Worm (Caenorhabditis elegans): ENCODE measurements around the gene Y46C8AL.11.

The Y46C8AL.11 gene

DNA sequence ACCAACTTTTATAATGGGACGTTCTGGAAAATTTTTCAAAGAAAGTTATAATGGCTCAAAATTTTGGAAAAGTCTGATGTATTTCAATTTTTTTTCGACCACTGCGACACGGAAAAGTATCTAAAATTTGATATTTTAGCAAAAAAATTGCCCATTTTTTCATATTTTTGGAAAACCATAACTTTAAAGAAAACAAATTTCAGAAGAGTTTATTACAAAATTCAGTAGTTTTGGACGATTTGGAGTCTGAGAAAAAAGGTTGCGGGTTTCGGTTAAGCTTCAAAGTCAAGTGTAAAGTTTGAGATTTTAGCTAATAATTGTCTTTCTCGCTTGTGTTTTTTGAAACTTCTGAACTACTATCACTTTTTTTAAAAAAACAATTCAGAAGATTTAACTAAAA is 45.0 kb downstream of the Y46C8AL.11 start:
- TF ChIP-seq pha-4 (tag; optimal IDR thresholded peaks at IDR 0.05) (no peak), nhr-67 (tag; optimal IDR thresholded peaks at IDR 0.05) (no peak), nhr-28 (tag; optimal IDR thresholded peaks at IDR 0.05) (no peak), fkh-2 (tag; optimal IDR thresholded peaks at IDR 0.05) (no peak)

DNA sequence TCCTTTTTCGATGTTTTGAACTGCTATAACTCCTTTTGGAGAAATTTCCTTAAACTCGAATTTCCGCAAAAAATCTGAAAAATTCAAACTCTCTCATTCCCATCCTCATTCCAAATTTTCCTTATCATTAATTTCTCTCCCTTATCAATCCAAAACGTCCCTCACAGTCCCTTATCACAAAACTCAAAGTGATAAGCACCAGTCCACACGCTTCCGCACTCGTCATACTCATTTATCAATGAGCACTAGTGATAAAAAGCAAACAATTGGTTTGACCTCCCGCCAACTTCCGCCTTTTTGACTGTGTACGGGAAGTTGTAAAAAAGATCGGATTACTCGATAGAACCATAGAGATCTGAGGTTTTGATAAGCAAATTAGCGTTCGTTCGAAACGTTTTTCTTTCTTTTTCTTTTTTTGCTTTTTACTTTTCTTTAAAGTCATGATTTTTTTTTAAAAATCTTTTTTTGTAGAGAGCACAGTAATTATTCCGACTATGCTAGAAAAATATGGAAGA is 45.6 kb downstream of the Y46C8AL.11 start, which contains the start of gene clec-78:
clec-78 (plus strand) TSS at position 465 of the 515 bp plus-strand sequence.
- no peak for TF ChIP-seq nhr-12 (tag; optimal IDR thresholded peaks at IDR 0.05)
- no peak for TF ChIP-seq ceh-9 (tag; optimal IDR thresholded peaks at IDR 0.05)
- peak; percentile 100 for TF ChIP-seq elt-2 (tag; optimal IDR thresholded peaks at IDR 0.05)
- TF ChIP-seq aly-2 (tag; optimal IDR thresholded peaks at IDR 0.05): no peak
- TF ChIP-seq jun-1 (tag; optimal IDR thresholded peaks at IDR 0.05): peak; percentile 99
- peak; percentile 60 for TF ChIP-seq fos-1 (tag; optimal IDR thresholded peaks at IDR 0.05)
- TF ChIP-seq ZK546.5 (tag; optimal IDR thresholded peaks at IDR 0.05): no peak
- no peak for TF ChIP-seq lsy-12 (tag; optimal IDR thresholded peaks at IDR 0.05)
- TF ChIP-seq ceh-16 (tag; optimal IDR thresholded peaks at IDR 0.05): no peak
- no peak for TF ChIP-seq unc-62 (GFP tag; optimal IDR thresholded peaks at IDR 0.05)
- no peak for TF ChIP-seq sea-2 (GFP tag; optimal IDR thresholded peaks at IDR 0.05)
- TF ChIP-seq pqm-1 (tag; optimal IDR thresholded peaks at IDR 0.05): peak; percentile 98
- TF ChIP-seq pha-4 (tag; optimal IDR thresholded peaks at IDR 0.05): peak; percentile 55

DNA sequence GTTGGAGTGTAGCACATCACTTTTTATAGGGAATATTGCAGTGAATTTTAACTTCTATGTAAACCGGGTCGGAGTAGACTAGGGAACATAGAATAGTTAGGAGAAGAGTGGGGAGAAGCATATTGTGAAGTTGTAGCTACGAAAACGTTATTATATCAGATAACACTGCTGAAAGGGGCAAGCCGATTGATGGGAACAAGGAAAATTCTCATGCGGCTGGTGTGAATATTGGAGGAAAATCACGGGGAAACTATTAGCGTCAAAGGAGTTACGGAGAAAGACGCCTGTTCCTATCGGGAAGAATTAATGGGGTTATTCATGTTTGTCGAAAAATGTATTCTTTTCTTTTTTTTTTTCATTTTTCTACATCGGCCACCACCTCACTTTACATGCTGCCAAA is 50.2 kb downstream of the Y46C8AL.11 start, which contains the start of gene F47C12.6:
F47C12.6 (minus strand) TSS at position 101 of the 400 bp plus-strand sequence.
- TF ChIP-seq elt-2 (tag; optimal IDR thresholded peaks at IDR 0.05) (no peak), mdl-1 (tag; optimal IDR thresholded peaks at IDR 0.05) (no peak), skn-1 (tag; optimal IDR thresholded peaks at IDR 0.05) (no peak), lin-15B (tag; optimal IDR thresholded peaks at IDR 0.05) (no peak), nhr-76 (tag; optimal IDR thresholded peaks at IDR 0.05) (no peak), sea-2 (GFP tag; optimal IDR thresholded peaks at IDR 0.05) (no peak), nhr-28 (tag; optimal IDR thresholded peaks at IDR 0.05) (no peak), lin-39 (tag; optimal IDR thresholded peaks at IDR 0.05) (no peak), nhr-77 (tag; optimal IDR thresholded peaks at IDR 0.05) (no peak), ceh-9 (tag; optimal IDR thresholded peaks at IDR 0.05) (no peak), daf-12 (tag; optimal IDR thresholded peaks at IDR 0.05) (no peak), ceh-16 (tag; optimal IDR thresholded peaks at IDR 0.05) (no peak)

Measured in whole organism, L3 larva.